Worm (Caenorhabditis elegans) whole organism, L2 larva: ENCODE measurements around the gene srz-16.

Experiments
- F13H6.1 ChIP-seq: sonication (generic microtip); optimal IDR thresholded peaks from 2 replicates; lab custom pipeline; 2016; ENCODE audit warnings: missing genetic modification characterization, missing compliant biosample characterization
- Y55F3AM.14 ChIP-seq: fragments of 200-800 bp; sonication (Bioruptor generic); optimal IDR thresholded peaks from 2 replicates; lab custom pipeline; 2018; ENCODE audit warnings: mild to moderate bottlenecking, missing genetic modification characterization, missing compliant biosample characterization
- ZK546.5 ChIP-seq: sonication (generic microtip); optimal IDR thresholded peaks from 2 replicates; lab custom pipeline; 2017; ENCODE audit warnings: missing biosample characterization, missing genetic modification characterization
- alr-1 ChIP-seq: fragments of 150-350 bp; optimal IDR thresholded peaks from 2 replicates; lab custom pipeline; 2014; ENCODE audit warnings: missing biosample characterization, missing genetic modification characterization
- ama-1 ChIP-seq: fragments of 150-350 bp; optimal IDR thresholded peaks from 2 replicates; lab custom pipeline; 2018; ENCODE audit warnings: inconsistent platforms
- blmp-1 ChIP-seq: sonication (generic microtip); optimal IDR thresholded peaks from 2 replicates; lab custom pipeline; 2017; ENCODE audit warnings: missing genetic modification characterization, mild to moderate bottlenecking, missing compliant biosample characterization, antibody characterized with exemption, moderate library complexity; ENCODE audit not compliant: insufficient read depth
- ceh-16 ChIP-seq: fragments of 150-350 bp; optimal IDR thresholded peaks from 2 replicates; lab custom pipeline; 2014; ENCODE audit warnings: missing biosample characterization, missing genetic modification characterization
- ceh-82 ChIP-seq: fragments of 150-350 bp; optimal IDR thresholded peaks from 2 replicates; lab custom pipeline; 2014; ENCODE audit warnings: missing biosample characterization, missing genetic modification characterization
- crh-2 ChIP-seq: sonication (generic microtip); optimal IDR thresholded peaks from 2 replicates; lab custom pipeline; 2017; ENCODE audit warnings: missing biosample characterization, missing genetic modification characterization
- dmd-4 ChIP-seq: sonication (generic microtip); optimal IDR thresholded peaks from 2 replicates; lab custom pipeline; 2017; ENCODE audit warnings: missing biosample characterization, missing genetic modification characterization
- elt-1 ChIP-seq: fragments of 150-350 bp; optimal IDR thresholded peaks from 2 replicates; lab custom pipeline; 2014; ENCODE audit warnings: missing biosample characterization, missing genetic modification characterization
- fos-1 ChIP-seq: fragments of 150-350 bp; optimal IDR thresholded peaks from 2 replicates; lab custom pipeline; 2014; ENCODE audit warnings: missing biosample characterization, missing genetic modification characterization
- gmeb-1 ChIP-seq: fragments of 150-350 bp; optimal IDR thresholded peaks from 2 replicates; lab custom pipeline; 2014; ENCODE audit warnings: missing biosample characterization, missing genetic modification characterization
- lin-11 ChIP-seq: fragments of 150-350 bp; sonication (generic microtip); optimal IDR thresholded peaks from 2 replicates; lab custom pipeline; 2014; ENCODE audit warnings: missing biosample characterization, missing genetic modification characterization, inconsistent platforms, mixed read lengths
- lin-13 ChIP-seq: fragments of 150-350 bp; optimal IDR thresholded peaks from 2 replicates; lab custom pipeline; 2014; ENCODE audit warnings: missing biosample characterization, missing genetic modification reagents, missing genetic modification characterization
- lin-39 ChIP-seq: fragments of 150-350 bp; optimal IDR thresholded peaks from 2 replicates; lab custom pipeline; 2014; ENCODE audit warnings: missing biosample characterization, missing genetic modification reagents, missing genetic modification characterization
- mab-5 ChIP-seq: fragments of 150-350 bp; optimal IDR thresholded peaks from 2 replicates; lab custom pipeline; 2014; ENCODE audit warnings: missing biosample characterization, missing genetic modification characterization
- mdl-1 ChIP-seq, 2 experiments: fragments of 150-350 bp in 1 of 2; sonication (generic microtip) in 1 of 2; optimal IDR thresholded peaks; 2 replicates each; lab custom pipeline; 2017; ENCODE audit warnings: missing biosample characterization in 2 of 2, missing genetic modification characterization in 2 of 2
- nhr-12 ChIP-seq: fragments of 150-350 bp; optimal IDR thresholded peaks from 2 replicates; lab custom pipeline; 2014; ENCODE audit warnings: missing biosample characterization, missing genetic modification characterization
- nhr-129 ChIP-seq: fragments of 150-350 bp; optimal IDR thresholded peaks from 2 replicates; lab custom pipeline; 2014; ENCODE audit warnings: missing biosample characterization, missing genetic modification characterization
- nhr-23 ChIP-seq: fragments of 150-350 bp; optimal IDR thresholded peaks from 2 replicates; lab custom pipeline; 2014; ENCODE audit warnings: missing biosample characterization, missing genetic modification reagents, missing genetic modification characterization
- nhr-237 ChIP-seq: fragments of 150-350 bp; optimal IDR thresholded peaks from 2 replicates; lab custom pipeline; 2014; ENCODE audit warnings: missing biosample characterization, missing genetic modification characterization
- nhr-25 ChIP-seq: fragments of 150-350 bp; sonication (generic microtip); optimal IDR thresholded peaks from 3 replicates; lab custom pipeline; 2014; ENCODE audit warnings: missing biosample characterization, missing genetic modification characterization
- nhr-6 ChIP-seq: fragments of 150-350 bp; optimal IDR thresholded peaks from 2 replicates; lab custom pipeline; 2014; ENCODE audit warnings: missing biosample characterization, missing genetic modification characterization
- nhr-77 ChIP-seq: fragments of 150-350 bp; optimal IDR thresholded peaks from 2 replicates; lab custom pipeline; 2014; ENCODE audit warnings: missing biosample characterization, missing genetic modification characterization
- peb-1 ChIP-seq: fragments of 150-350 bp; optimal IDR thresholded peaks from 2 replicates; lab custom pipeline; 2014; ENCODE audit warnings: missing biosample characterization, missing genetic modification characterization
- sma-9 ChIP-seq, 2 experiments: fragments of 150-350 bp in 1 of 2; sonication (generic microtip) in 1 of 2; optimal IDR thresholded peaks; 2 replicates each; lab custom pipeline; 2014 to 2016; ENCODE audit warnings: missing genetic modification characterization in 2 of 2, mild to moderate bottlenecking in 1 of 2, missing biosample characterization in 1 of 2, missing compliant biosample characterization in 1 of 2, missing genetic modification reagents in 1 of 2, moderate library complexity in 1 of 2
- unc-39 ChIP-seq: fragments of 150-350 bp; optimal IDR thresholded peaks from 2 replicates; lab custom pipeline; 2014; ENCODE audit warnings: missing biosample characterization, missing genetic modification characterization
- zag-1 ChIP-seq: fragments of 150-350 bp; optimal IDR thresholded peaks from 2 replicates; lab custom pipeline; 2014; ENCODE audit warnings: missing biosample characterization, missing genetic modification characterization
- ztf-1 ChIP-seq: fragments of 200-800 bp; sonication (Bioruptor generic); conservative IDR thresholded peaks from 2 replicates; pipeline ENCODE4 v1.3.6; 2022; ENCODE audit warnings: missing genetic modification characterization, missing compliant biosample characterization
- ztf-11 ChIP-seq: sonication (generic microtip); optimal IDR thresholded peaks from 2 replicates; lab custom pipeline; 2017; ENCODE audit warnings: missing biosample characterization, missing genetic modification characterization

Gene srz-16

DNA sequence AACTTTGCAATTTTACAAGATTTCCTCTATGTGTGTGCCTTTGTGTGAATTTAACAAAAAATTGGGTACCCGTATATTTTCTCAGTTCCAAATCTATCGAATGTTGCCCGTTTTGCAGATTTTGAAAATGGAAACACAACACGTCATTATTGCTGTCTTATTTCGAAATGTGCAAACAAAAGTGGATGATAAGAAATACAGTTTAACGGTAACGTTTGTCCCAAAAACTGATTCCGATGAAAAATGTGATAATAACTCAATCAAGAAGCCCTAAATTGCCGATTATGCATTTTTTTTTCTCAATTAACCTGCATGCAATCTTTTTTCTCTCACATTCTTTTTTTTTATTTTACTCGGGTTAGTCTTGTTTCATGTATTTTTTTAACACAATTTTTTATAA is 38.8 kb upstream of the srz-16 start:
- TF ChIP-seq fos-1 (peak; percentile 61), nhr-237 (tag; lab: Kevin White, UChicago) (no peak)

DNA sequence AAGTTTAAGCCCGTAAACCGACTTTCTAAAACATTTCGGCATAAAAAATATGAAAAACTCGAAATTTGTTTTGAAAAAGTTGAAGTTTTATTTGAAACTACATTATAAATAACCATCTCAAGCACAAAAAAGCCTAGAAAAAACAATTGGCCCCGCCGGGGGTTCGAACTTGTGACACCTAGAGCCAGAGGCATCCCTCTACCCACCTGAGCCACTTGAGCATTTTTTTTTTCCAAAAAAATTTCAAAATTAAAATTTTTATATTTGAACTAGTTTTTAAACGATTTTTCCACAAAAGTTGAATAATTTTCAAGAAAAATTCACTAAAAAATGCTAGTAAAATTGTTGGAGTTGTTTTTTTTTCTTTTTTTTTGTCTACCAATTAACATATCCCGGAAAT is 37.2 kb upstream of the srz-16 start:
- no peak for TF ChIP-seq dmd-4
- TF ChIP-seq nhr-77 (tag; lab: Kevin White, UChicago) = no peak
- TF ChIP-seq peb-1 (tag; lab: Kevin White, UChicago) = no peak
- TF ChIP-seq gmeb-1 = no peak
- TF ChIP-seq ztf-11 (tag; lab: Kevin White, UChicago) = no peak
- no peak for TF ChIP-seq nhr-6 (tag; lab: Kevin White, UChicago)
- TF ChIP-seq ZK546.5 (tag; lab: Kevin White, UChicago) = no peak
- no peak for TF ChIP-seq nhr-129 (tag; lab: Kevin White, UChicago)
- no peak for TF ChIP-seq crh-2 (tag; lab: Kevin White, UChicago)
- no peak for TF ChIP-seq elt-1 (tag; lab: Kevin White, UChicago)
- no peak for TF ChIP-seq nhr-237 (tag; lab: Kevin White, UChicago)
- TF ChIP-seq ceh-16 (tag; lab: Kevin White, UChicago) = no peak
- TF ChIP-seq blmp-1 = no peak
- TF ChIP-seq nhr-12 (tag; lab: Kevin White, UChicago) = no peak
- no peak for TF ChIP-seq zag-1 (tag; lab: Kevin White, UChicago)

DNA sequence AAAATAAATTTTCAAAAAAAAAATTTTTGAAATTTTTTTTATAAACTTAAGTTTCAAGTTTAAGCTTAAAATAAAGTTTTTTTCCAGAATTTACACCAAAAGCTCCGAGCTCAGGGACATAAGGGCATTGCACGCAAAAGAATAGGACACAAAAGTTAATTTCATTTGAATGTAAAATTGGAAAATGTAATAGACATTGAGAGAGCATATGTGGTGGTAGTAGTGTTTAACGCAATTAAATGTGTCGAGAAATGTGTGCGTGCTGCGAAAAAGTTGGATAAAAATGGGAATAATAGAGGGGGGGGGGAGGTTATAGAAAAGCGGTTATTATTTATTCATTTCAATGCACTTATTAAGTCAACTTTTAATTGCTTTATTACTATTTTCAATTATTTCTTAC is 34.1 kb upstream of the srz-16 start:
- TF ChIP-seq ztf-11 (tag; lab: Kevin White, UChicago) (no peak), fos-1 (no peak), nhr-12 (tag; lab: Kevin White, UChicago) (no peak), mdl-1 (tag; optimal IDR thresholded peaks at IDR 0.05; lab: Kevin White, UChicago) (no peak), lin-11 (tag; lab: Kevin White, UChicago) (no peak), blmp-1 (no peak), F13H6.1 (tag; lab: Kevin White, UChicago) (no peak), ztf-1 (GFP tag; lab: Robert Waterston, UW) (no peak), ceh-16 (tag; lab: Kevin White, UChicago) (no peak), Y55F3AM.14 (GFP tag; lab: Kevin White, UChicago) (no peak), ceh-82 (tag; lab: Kevin White, UChicago) (no peak), nhr-129 (tag; lab: Kevin White, UChicago) (no peak), nhr-23 (no peak), mab-5 (tag; lab: Kevin White, UChicago) (no peak), nhr-25 (tag; lab: Kevin White, UChicago) (no peak), unc-39 (tag; lab: Kevin White, UChicago) (no peak)

DNA sequence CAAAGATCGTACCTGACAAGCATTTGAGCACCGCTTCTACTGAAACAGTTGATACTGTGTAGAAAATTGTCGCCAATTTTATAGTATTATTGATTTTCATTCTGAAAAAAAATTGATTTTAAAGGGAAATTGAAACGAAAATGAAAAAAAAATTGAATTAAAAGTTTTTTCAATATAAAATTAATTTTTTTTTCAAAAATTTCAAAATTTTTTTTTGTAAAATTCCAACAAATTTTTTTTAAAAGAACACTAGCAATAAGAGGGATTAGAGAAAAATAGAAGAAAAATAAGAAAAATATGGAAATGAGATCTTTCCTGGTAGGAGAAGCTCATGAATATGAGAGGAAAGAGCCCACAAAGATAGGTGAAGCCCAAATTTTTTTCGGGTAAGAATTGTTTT is 28.7 kb upstream of the srz-16 start, which contains the start of gene Y113G7B.11:
Gene Y113G7B.11 (minus strand): TSS at position 101 of the 400 bp plus-strand sequence.
- TF ChIP-seq gmeb-1 = no peak
- TF ChIP-seq ceh-16 (tag; lab: Kevin White, UChicago) = no peak
- TF ChIP-seq sma-9 (GFP tag; optimal IDR thresholded peaks at IDR 0.05; lab: Kevin White, UChicago) = no peak
- no peak for TF ChIP-seq sma-9 (tag; optimal IDR thresholded peaks at IDR 0.05; lab: Kevin White, UChicago)
- TF ChIP-seq nhr-23 = no peak
- no peak for TF ChIP-seq mdl-1 (tag; optimal IDR thresholded peaks at IDR 0.05; lab: Kevin White, UChicago)
- TF ChIP-seq elt-1 (tag; lab: Kevin White, UChicago) = no peak
- TF ChIP-seq alr-1 (tag; lab: Kevin White, UChicago) = no peak
- TF ChIP-seq blmp-1 = no peak
- TF ChIP-seq nhr-12 (tag; lab: Kevin White, UChicago) = no peak
- no peak for TF ChIP-seq ztf-11 (tag; lab: Kevin White, UChicago)
- no peak for TF ChIP-seq lin-13
- TF ChIP-seq fos-1 = no peak
- no peak for TF ChIP-seq ama-1 (lab: Kevin White, UChicago)
- TF ChIP-seq mab-5 (tag; lab: Kevin White, UChicago) = no peak
- TF ChIP-seq Y55F3AM.14 (GFP tag; lab: Kevin White, UChicago) = no peak
- TF ChIP-seq ztf-1 (GFP tag; lab: Robert Waterston, UW) = no peak

DNA sequence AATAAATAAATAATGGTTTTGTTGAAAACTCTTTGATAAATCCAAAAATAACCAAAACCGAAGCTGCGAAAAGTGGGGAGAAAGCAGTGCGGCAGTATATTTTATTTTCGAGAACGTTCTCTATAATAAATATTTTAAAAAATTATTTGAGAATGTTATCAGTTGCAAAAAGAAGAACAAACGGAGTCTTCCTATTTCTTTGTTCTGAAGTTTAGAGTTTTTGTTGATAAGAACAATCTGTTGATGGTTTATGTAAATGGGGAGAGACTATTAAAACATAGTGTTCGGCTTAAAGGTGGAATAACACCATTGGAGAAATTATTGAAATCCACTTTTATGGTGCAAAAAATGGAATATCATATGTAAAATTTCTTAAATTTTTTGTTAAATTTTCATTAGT is 26.6 kb upstream of the srz-16 start:
- no peak for TF ChIP-seq unc-39 (tag; lab: Kevin White, UChicago)
- peak; percentile 37 for TF ChIP-seq fos-1
- TF ChIP-seq, all 48 proteins: peak for 1

DNA sequence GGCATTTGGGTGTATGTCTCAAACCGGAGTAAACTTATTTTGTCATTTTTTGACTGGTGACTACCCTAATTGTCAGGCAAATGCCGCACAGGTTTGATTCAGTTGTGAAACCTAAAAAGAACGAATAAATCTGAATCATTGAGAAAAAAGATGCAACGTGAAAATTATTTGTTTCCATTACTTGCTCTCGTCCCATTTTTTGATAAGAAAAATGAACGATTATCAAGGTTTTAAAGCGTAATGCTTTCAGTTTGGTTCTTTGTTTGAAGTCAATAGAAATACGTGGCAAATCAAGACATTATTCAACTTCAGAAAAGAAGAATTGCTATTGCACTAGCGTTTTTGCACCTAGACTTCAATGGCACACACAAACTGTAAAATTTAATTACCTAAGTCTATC is 26.1 kb upstream of the srz-16 start, which contains the start of gene Y113G7B.12:
Gene Y113G7B.12 (minus strand): TSS at position 101 of the 400 bp plus-strand sequence.
- TF ChIP-seq crh-2 (tag; lab: Kevin White, UChicago) = peak; percentile 11
- TF ChIP-seq lin-39 (tag; lab: Kevin White, UChicago) = no peak
- TF ChIP-seq fos-1 = peak; percentile 58
- no peak for TF ChIP-seq nhr-129 (tag; lab: Kevin White, UChicago)
- TF ChIP-seq, all 48 proteins: peak for 2
